Fruit fly (Drosophila melanogaster): ENCODE results near the gene ckd.
A peak's percentile ranks its signal among the peaks of the same experiment; 100 is the strongest.

dm6 chr3L:3270736-3271135, 13.1 kb downstream of the ckd start, which contains the start of gene CG14960:
- TF ChIP-seq CG15336 (GFP tag; IDR thresholded peaks at IDR 0.05) (no peak), Eip75B (GFP tag; optimal IDR thresholded peaks at IDR 0.05) (no peak), Sox102F (GFP tag; optimal IDR thresholded peaks at IDR 0.05) (no peak), CG6792 (GFP tag; optimal IDR thresholded peaks at IDR 0.05) (no peak), Lpt (GFP tag; optimal IDR thresholded peaks at IDR 0.05) (no peak), Eip78C (GFP tag) (peak; percentile 54)
